Worm (Caenorhabditis elegans) whole organism, L4 larva: ENCODE results near the gene appg-2.

Experiments
- Y105C5A.15 ChIP-seq: fragments of 200-800 bp; sonication (Bioruptor generic); IDR thresholded peaks from 2 replicates; pipeline ENCODE4 v1.3.6; 2022; ENCODE audit warnings: missing genetic modification characterization, missing compliant biosample characterization
- Y5F2A.4 ChIP-seq: fragments of 200-800 bp; sonication (Bioruptor generic); optimal IDR thresholded peaks from 2 replicates; lab custom pipeline; 2018; ENCODE audit warnings: mild to moderate bottlenecking, missing genetic modification characterization, missing compliant biosample characterization
- aha-1 ChIP-seq: fragments of 150-350 bp; peaks from one replicate; lab custom pipeline; 2014; ENCODE audit warnings: missing biosample characterization, missing genetic modification characterization
- ctbp-1 ChIP-seq: fragments of 200-800 bp; sonication (Bioruptor generic); IDR thresholded peaks from 2 replicates; pipeline ENCODE4 v1.3.6; 2022; ENCODE audit warnings: missing genetic modification reagents, missing genetic modification characterization, missing compliant biosample characterization
- daf-12 ChIP-seq: fragments of 150-350 bp; optimal IDR thresholded peaks from 2 replicates; lab custom pipeline; 2014; ENCODE audit warnings: missing biosample characterization, missing genetic modification reagents, missing genetic modification characterization
- dmd-6 ChIP-seq: fragments of 200-800 bp; sonication (Bioruptor generic); IDR thresholded peaks from 2 replicates; pipeline ENCODE4 v1.3.6; 2022; ENCODE audit warnings: missing genetic modification reagents, missing genetic modification characterization, missing compliant biosample characterization
- dmd-8 ChIP-seq: fragments of 200-800 bp; sonication (Bioruptor generic); IDR thresholded peaks from 2 replicates; pipeline ENCODE4 v1.3.6; 2022; ENCODE audit warnings: missing genetic modification characterization, missing compliant biosample characterization
- dmd-9 ChIP-seq: fragments of 200-800 bp; sonication (Bioruptor generic); IDR thresholded peaks from 2 replicates; pipeline ENCODE4 v1.3.6; 2022; ENCODE audit warnings: missing genetic modification reagents, missing genetic modification characterization, missing compliant biosample characterization
- duxl-1 ChIP-seq: sonication (generic microtip); optimal IDR thresholded peaks from 2 replicates; lab custom pipeline; 2016; ENCODE audit warnings: mild to moderate bottlenecking, missing genetic modification characterization, moderate library complexity, missing compliant biosample characterization; ENCODE audit not compliant: poor library complexity
- dve-1 ChIP-seq: sonication (generic microtip); optimal IDR thresholded peaks from 2 replicates; lab custom pipeline; 2017; ENCODE audit warnings: antibody characterized with exemption, mild to moderate bottlenecking, missing genetic modification characterization, missing compliant biosample characterization; ENCODE audit not compliant: insufficient read depth
- gei-8 ChIP-seq: fragments of 200-800 bp; sonication (Bioruptor generic); optimal IDR thresholded peaks from 2 replicates; lab custom pipeline; 2018; ENCODE audit warnings: mild to moderate bottlenecking, missing genetic modification characterization, missing compliant biosample characterization
- hlh-11 ChIP-seq: fragments of 200-800 bp; sonication (Bioruptor generic); optimal IDR thresholded peaks from 2 replicates; lab custom pipeline; 2018; ENCODE audit warnings: mild to moderate bottlenecking, missing genetic modification characterization, missing compliant biosample characterization
- hlh-30 ChIP-seq: sonication (generic microtip); optimal IDR thresholded peaks from 2 replicates; lab custom pipeline; 2017; ENCODE audit warnings: antibody characterized with exemption, mild to moderate bottlenecking, missing genetic modification characterization, missing compliant biosample characterization; ENCODE audit not compliant: insufficient read depth
- lin-1 ChIP-seq: fragments of 200-800 bp; sonication (Bioruptor generic); IDR thresholded peaks from 2 replicates; pipeline ENCODE4 v1.3.6; 2022; ENCODE audit warnings: missing genetic modification reagents, missing genetic modification characterization, missing compliant biosample characterization
- lin-29 ChIP-seq: fragments of 200-800 bp; sonication (Bioruptor generic); IDR thresholded peaks from 2 replicates; pipeline ENCODE4 v1.3.6; 2022; ENCODE audit warnings: missing genetic modification reagents, missing genetic modification characterization, missing compliant biosample characterization
- lir-3 ChIP-seq: sonication (generic microtip); optimal IDR thresholded peaks from 2 replicates; lab custom pipeline; 2016; ENCODE audit warnings: mild to moderate bottlenecking, missing genetic modification characterization, missing compliant biosample characterization
- lsy-2 ChIP-seq, 2 experiments: fragments of 150-350 bp in 1 of 2; sonication (generic microtip) in 1 of 2; optimal IDR thresholded peaks; 2 replicates each; lab custom pipeline; 2014 to 2017; ENCODE audit warnings: missing biosample characterization in 2 of 2, missing genetic modification characterization in 2 of 2
- madf-5 ChIP-seq, 2 experiments: fragments of 200-800 bp; sonication (Bioruptor generic); IDR thresholded peaks; 2 replicates each; pipeline ENCODE4 v1.3.6; 2022; ENCODE audit warnings: missing compliant biosample characterization in 2 of 2, missing genetic modification characterization in 2 of 2
- mdl-1 ChIP-seq, 2 experiments: fragments of 150-350 bp in 1 of 2; sonication (generic microtip) in 1 of 2; optimal IDR thresholded peaks; 2 replicates each; lab custom pipeline; 2014 to 2017; ENCODE audit warnings: missing biosample characterization in 2 of 2, missing genetic modification characterization in 2 of 2
- mxl-3 ChIP-seq: fragments of 200-800 bp; sonication (Bioruptor generic); optimal IDR thresholded peaks from 2 replicates; lab custom pipeline; 2018; ENCODE audit warnings: mild to moderate bottlenecking, missing genetic modification characterization, missing compliant biosample characterization
- nhr-10 ChIP-seq: fragments of 150-350 bp; optimal IDR thresholded peaks from 2 replicates; lab custom pipeline; 2014; ENCODE audit warnings: missing biosample characterization, missing genetic modification characterization
- nhr-28 ChIP-seq: fragments of 150-350 bp; optimal IDR thresholded peaks from 2 replicates; lab custom pipeline; 2014; ENCODE audit warnings: missing biosample characterization, missing genetic modification characterization
- nhr-41 ChIP-seq: fragments of 200-800 bp; sonication (Bioruptor generic); IDR thresholded peaks from 2 replicates; pipeline ENCODE4 v1.3.6; 2022; ENCODE audit warnings: missing genetic modification reagents, missing genetic modification characterization, missing compliant biosample characterization
- nhr-48 ChIP-seq: sonication (generic microtip); optimal IDR thresholded peaks from 2 replicates; lab custom pipeline; 2016; ENCODE audit warnings: mild to moderate bottlenecking, missing genetic modification characterization, missing compliant biosample characterization
- pha-4 ChIP-seq, 2 experiments: fragments of 150-350 bp in 1 of 2; fragments of 200-800 bp in 1 of 2; sonication (Bioruptor generic) in 1 of 2; IDR thresholded peaks in 1 of 2; optimal IDR thresholded peaks in 1 of 2; 2 replicates each; pipeline versions ENCODE4 v1.3.6 to Lab custom; 2014 to 2022; ENCODE audit warnings: missing genetic modification characterization in 2 of 2, missing genetic modification reagents in 2 of 2, missing biosample characterization in 1 of 2, missing compliant biosample characterization in 1 of 2
- rbr-2 ChIP-seq: sonication (generic microtip); optimal IDR thresholded peaks from 2 replicates; lab custom pipeline; 2016; ENCODE audit warnings: missing genotype, missing genetic modification characterization, missing compliant biosample characterization
- saeg-2 ChIP-seq: fragments of 200-800 bp; sonication (Bioruptor generic); IDR thresholded peaks from 2 replicates; pipeline ENCODE4 v1.3.6; 2022; ENCODE audit warnings: missing genetic modification reagents, missing genetic modification characterization, missing compliant biosample characterization
- set-16 ChIP-seq: fragments of 200-800 bp; sonication (Bioruptor generic); IDR thresholded peaks from 2 replicates; pipeline ENCODE4 v1.3.6; 2022; ENCODE audit warnings: missing genetic modification reagents, missing genetic modification characterization, missing compliant biosample characterization
- tra-1 ChIP-seq: fragments of 200-800 bp; sonication (Bioruptor generic); IDR thresholded peaks from 2 replicates; pipeline ENCODE4 v1.3.6; 2022; ENCODE audit warnings: missing genetic modification reagents, missing genetic modification characterization, missing compliant biosample characterization
- unc-130 ChIP-seq: sonication (generic microtip); optimal IDR thresholded peaks from 2 replicates; lab custom pipeline; 2016; ENCODE audit warnings: missing genetic modification reagents, missing genetic modification characterization, missing compliant biosample characterization
- unc-62 ChIP-seq, 3 experiments: fragments of 150-350 bp in 1 of 3; sonication (generic microtip); optimal IDR thresholded peaks in 2 of 3; peaks in 1 of 3; 1 replicate in 1 of 3; 2 replicates in 2 of 3; lab custom pipeline; 2014 to 2017; ENCODE audit warnings: missing biosample characterization in 3 of 3, missing genetic modification characterization in 3 of 3, missing genetic modification reagents in 3 of 3, missing genotype in 1 of 3
- vab-7 ChIP-seq: fragments of 200-800 bp; sonication (Bioruptor generic); IDR thresholded peaks from 2 replicates; pipeline ENCODE4 v1.3.6; 2022; ENCODE audit warnings: missing genetic modification reagents, missing genetic modification characterization, missing compliant biosample characterization
- zfp-2 ChIP-seq: sonication (generic microtip); optimal IDR thresholded peaks from 2 replicates; lab custom pipeline; 2016; ENCODE audit warnings: mild to moderate bottlenecking, missing genetic modification characterization, missing compliant biosample characterization
- ztf-7 ChIP-seq: fragments of 150-350 bp; optimal IDR thresholded peaks from 2 replicates; lab custom pipeline; 2014; ENCODE audit warnings: missing biosample characterization, missing genetic modification characterization

Gene appg-2

DNA sequence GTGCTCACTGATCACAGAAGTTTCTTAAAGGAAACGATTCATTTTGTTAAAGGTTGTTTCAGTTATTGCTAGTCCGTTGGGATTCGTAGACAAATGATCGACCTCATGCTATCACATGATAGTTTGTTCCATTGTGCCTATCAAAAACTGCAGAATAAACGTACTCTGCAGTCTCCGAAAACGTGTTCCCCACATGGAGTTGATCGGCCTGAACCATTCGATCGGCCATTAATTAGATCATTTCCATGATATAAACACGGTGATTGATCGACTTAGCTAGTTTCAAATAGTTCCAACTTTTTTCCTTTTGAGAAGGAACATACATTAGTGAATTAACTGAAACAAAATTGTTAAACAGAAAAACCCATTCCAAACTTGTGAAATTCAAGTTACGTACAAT, 21.8 kb downstream of the appg-2 start:
- TF ChIP-seq dmd-6, result peak; percentile 73
- peak; percentile 34 for TF ChIP-seq gei-8 (GFP tag; lab: Kevin White, UChicago)
- TF ChIP-seq mxl-3 (GFP tag; lab: Kevin White, UChicago), result peak; percentile 98
- peak in 1 of 2 experiments; percentile 64 for TF ChIP-seq mdl-1 (tag; optimal IDR thresholded peaks at IDR 0.05; lab: Kevin White, UChicago)
- TF ChIP-seq nhr-28 (tag; lab: Kevin White, UChicago), result peak; percentile 76
- TF ChIP-seq dve-1 (tag; lab: Kevin White, UChicago), result peak; percentile 20
- TF ChIP-seq nhr-41 (GFP tag; lab: Robert Waterston, UW), result no peak
- TF ChIP-seq hlh-11, result peak; percentile 56
- no peak for TF ChIP-seq vab-7
- TF ChIP-seq ztf-7 (tag; lab: Kevin White, UChicago), result no peak
- peak; percentile 2 for TF ChIP-seq nhr-10 (tag; lab: Kevin White, UChicago)
- TF ChIP-seq tra-1, result 0 out of 2 replicates have a peak, but pooled peaks have one; percentile 16
- TF ChIP-seq Y5F2A.4 (GFP tag; lab: Kevin White, UChicago), result no peak
- peak in 1 of 2 experiments; percentile 97 for TF ChIP-seq unc-62 (GFP tag; optimal IDR thresholded peaks at IDR 0.05 in 1 of 2; lab: Kevin White, UChicago)
- TF ChIP-seq unc-62 (tag; optimal IDR thresholded peaks at IDR 0.05; lab: Kevin White, UChicago), result no peak
- no peak for TF ChIP-seq duxl-1
- 0 out of 2 replicates have a peak, but pooled peaks have one; percentile 26 for TF ChIP-seq saeg-2 (GFP tag; lab: Robert Waterston, UW)
- TF ChIP-seq lin-1, result no peak
- TF ChIP-seq lsy-2 (tag; optimal IDR thresholded peaks at IDR 0.05; lab: Kevin White, UChicago), result peak in 1 of 2 experiments; percentile 0
- TF ChIP-seq nhr-48 (tag; lab: Kevin White, UChicago), result peak; percentile 93
- no peak for TF ChIP-seq unc-130 (GFP tag; lab: Kevin White, UChicago)
- TF ChIP-seq hlh-30 (tag; lab: Kevin White, UChicago), result peak; percentile 57

DNA sequence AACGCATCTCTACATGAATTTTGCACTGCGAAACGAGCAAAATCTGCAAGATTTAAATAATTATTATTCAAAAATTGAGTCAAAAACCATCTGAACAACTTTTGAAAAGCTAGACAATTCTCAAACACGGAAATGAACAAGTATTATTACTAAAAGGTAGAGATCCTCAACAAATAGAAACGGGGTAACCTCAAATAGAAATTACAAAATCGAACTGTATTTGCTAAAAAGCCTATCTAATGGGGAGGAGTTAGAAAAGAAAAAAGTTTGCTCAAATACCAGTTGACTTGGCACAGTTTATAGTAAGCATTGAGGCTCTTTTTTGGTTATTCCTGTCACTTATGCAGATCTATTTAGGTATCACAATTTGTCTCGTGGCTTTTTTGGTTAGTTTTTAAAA, 24.8 kb downstream of the appg-2 start, which contains the start of gene nas-25:
nas-25 (plus strand) TSS at position 301 of the 400 bp plus-strand sequence.
- TF ChIP-seq madf-5 (GFP tag; IDR thresholded peaks at IDR 0.05; lab: Robert Waterston, UW) (no peak), pha-4 (GFP tag; IDR thresholded peaks at IDR 0.05; lab: Robert Waterston, UW) (no peak), pha-4 (tag; optimal IDR thresholded peaks at IDR 0.05; lab: Kevin White, UChicago) (no peak), zfp-2 (tag; lab: Kevin White, UChicago) (no peak), Y105C5A.15 (GFP tag; lab: Robert Waterston, UW) (no peak), rbr-2 (tag; lab: Kevin White, UChicago) (no peak)
- TF ChIP-seq, all 104 proteins: peak for 0

DNA sequence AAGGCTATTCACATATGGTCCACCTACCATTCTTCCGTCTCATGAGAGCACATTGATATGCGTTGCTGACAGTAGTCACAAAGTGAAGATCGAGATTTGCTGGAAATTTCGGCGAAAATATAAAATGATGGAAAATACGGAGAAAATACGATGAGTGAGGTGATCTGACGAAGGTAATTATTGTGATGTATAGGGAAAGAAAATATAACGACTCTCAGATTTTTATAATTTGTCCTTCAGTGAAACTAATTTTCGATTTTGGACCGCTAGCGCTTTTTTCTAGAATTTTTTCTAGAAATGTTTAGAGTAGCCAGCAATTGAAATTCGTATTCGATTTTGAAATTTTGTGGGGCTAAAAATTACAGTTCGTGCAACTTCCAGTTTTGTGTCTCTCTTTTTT, 28.3 kb downstream of the appg-2 start, which contains the start of gene F46C5.2:
F46C5.2 (minus strand) TSS at position 101 of the 400 bp plus-strand sequence.
- TF ChIP-seq lin-29 (GFP tag; lab: Robert Waterston, UW) (no peak), lir-3 (tag; lab: Kevin White, UChicago) (no peak), nhr-41 (GFP tag; lab: Robert Waterston, UW) (no peak), dmd-9 (no peak)

DNA sequence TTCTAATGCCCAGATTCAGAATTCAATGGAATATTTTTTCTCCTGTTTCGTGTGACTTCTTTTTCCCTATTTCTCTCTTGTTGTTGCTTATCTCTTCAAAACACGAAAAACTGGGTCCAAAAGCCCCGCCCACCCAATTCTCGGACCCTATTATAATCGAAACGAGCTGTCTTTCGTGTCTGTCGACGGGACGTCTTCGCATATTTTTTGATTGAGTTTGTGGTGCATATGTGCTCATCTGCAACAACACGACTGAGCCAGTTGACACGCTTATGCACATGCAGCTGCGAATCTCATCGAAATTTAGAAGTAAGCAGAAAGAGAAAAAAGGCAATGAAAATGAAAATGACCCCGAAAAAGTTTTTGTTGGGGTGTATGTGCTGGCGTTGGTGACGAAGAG, 30.0 kb downstream of the appg-2 start:
- TF ChIP-seq dmd-8 (GFP tag; lab: Robert Waterston, UW) (no peak), set-16 (GFP tag; lab: Robert Waterston, UW) (no peak), daf-12 (no peak), aha-1 (tag; lab: Kevin White, UChicago) (peak; percentile 20), ctbp-1 (0 out of 2 replicates have a peak, but pooled peaks have one; percentile 37)
